Worm (Caenorhabditis elegans): ENCODE results near the gene T05G5.5.

- no peak for TF ChIP-seq pax-1 (tag; optimal IDR thresholded peaks at IDR 0.05)
- no peak for TF ChIP-seq rnt-1 (tag; optimal IDR thresholded peaks at IDR 0.05)
- no peak for TF ChIP-seq sdc-2 (tag; optimal IDR thresholded peaks at IDR 0.05)
- no peak for TF ChIP-seq ceh-48 (tag; optimal IDR thresholded peaks at IDR 0.05)
- TF ChIP-seq unc-55 (GFP tag; optimal IDR thresholded peaks at IDR 0.05): no peak
- TF ChIP-seq pag-3 (tag; optimal IDR thresholded peaks at IDR 0.05; ENCODE audit: borderline replicate concordance): no peak
- no peak for TF ChIP-seq ama-1 (optimal IDR thresholded peaks at IDR 0.05)
- no peak for TF ChIP-seq elt-4 (tag; optimal IDR thresholded peaks at IDR 0.05)
- no peak for TF ChIP-seq unc-3 (GFP tag; conservative IDR thresholded peaks at IDR 0.05)
- TF ChIP-seq unc-3 (tag; optimal IDR thresholded peaks at IDR 0.05): no peak
- no peak for TF ChIP-seq elt-2 (tag; optimal IDR thresholded peaks at IDR 0.05)
These were observed 46.7 kb downstream of the T05G5.5 start for ce11 chrIII:9704606-9704938.

All from whole organism, late embryonic.